Fruit fly (Drosophila melanogaster): ENCODE data around the gene Cda4.

Cda4 gene

dm6 chrX:22632604-22633003 lies at the start of gene Cda4:
Cda4 (minus strand) TSS chrX:22632710.
- TF ChIP-seq CG11617 (GFP tag; optimal IDR thresholded peaks at IDR 0.05) (no peak), pad (GFP tag; optimal IDR thresholded peaks at IDR 0.05) (no peak), CG5204 (GFP tag; optimal IDR thresholded peaks at IDR 0.05) (no peak), Mnt (GFP tag; optimal IDR thresholded peaks at IDR 0.05) (no peak), cnc (optimal IDR thresholded peaks at IDR 0.05) (no peak), CG7101 (tag; optimal IDR thresholded peaks at IDR 0.05) (no peak), CG14711 (tag; optimal IDR thresholded peaks at IDR 0.05) (no peak), CG7045 (GFP tag; optimal IDR thresholded peaks at IDR 0.05) (no peak), tj (GFP tag; optimal IDR thresholded peaks at IDR 0.05) (no peak), kay (GFP tag; ENCODE audit: borderline replicate concordance) (no peak), Crg-1 (GFP tag; optimal IDR thresholded peaks at IDR 0.05) (no peak), CG33017 (tag; optimal IDR thresholded peaks at IDR 0.05) (no peak), Clk (GFP tag; optimal IDR thresholded peaks at IDR 0.05) (no peak)

DNA sequence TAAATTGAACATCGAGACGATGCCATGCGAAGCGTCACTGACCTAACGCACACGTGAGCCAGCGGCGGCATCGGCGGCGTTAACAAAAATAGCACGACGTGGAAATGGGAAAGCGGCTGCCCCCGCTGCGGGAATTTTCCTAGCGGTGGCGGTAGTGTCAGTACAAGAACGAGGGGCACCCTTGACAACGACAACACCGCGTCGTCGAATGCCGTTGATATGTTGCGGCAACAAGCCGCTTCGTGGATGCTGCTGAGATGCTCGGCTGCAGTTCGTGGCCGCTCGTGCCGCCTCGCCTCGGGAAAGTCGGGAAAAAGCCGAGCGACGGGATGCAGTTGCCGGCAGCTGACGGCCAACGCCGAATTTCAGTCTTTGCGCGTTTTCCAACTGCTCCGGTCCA lies 24.4 kb upstream of the Cda4 start:
- TF ChIP-seq CG14711 (tag; optimal IDR thresholded peaks at IDR 0.05) (no peak), Clk (GFP tag; optimal IDR thresholded peaks at IDR 0.05) (no peak), ovo (GFP tag; optimal IDR thresholded peaks at IDR 0.05) (no peak), pad (GFP tag; optimal IDR thresholded peaks at IDR 0.05) (no peak), Mnt (GFP tag; optimal IDR thresholded peaks at IDR 0.05) (no peak), CG12768 (GFP tag; optimal IDR thresholded peaks at IDR 0.05) (no peak), kay (GFP tag; ENCODE audit: borderline replicate concordance) (no peak), cnc (optimal IDR thresholded peaks at IDR 0.05) (no peak), CG1620 (GFP tag; optimal IDR thresholded peaks at IDR 0.05) (no peak), Crg-1 (GFP tag; optimal IDR thresholded peaks at IDR 0.05) (no peak)

DNA sequence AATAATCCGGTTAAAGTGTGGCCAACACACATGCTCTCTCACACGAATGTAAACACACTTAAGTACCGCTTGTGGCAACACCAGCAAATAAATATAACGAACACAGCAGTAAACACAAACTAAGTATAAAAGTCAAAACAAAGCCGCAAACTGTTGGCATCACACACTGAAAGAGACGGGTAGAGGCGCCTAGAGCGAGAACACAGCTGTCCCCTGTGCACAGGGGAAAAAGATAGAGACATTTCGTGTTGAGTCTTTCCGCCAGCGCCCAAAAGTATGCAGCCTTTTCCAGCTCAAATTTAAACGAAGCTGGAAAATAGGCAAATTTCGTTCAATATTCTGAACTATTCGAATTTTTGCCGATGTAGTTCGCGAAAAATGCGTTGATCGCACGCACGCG lies 19.9 kb upstream of the Cda4 start:
- TF ChIP-seq Mnt (GFP tag; optimal IDR thresholded peaks at IDR 0.05) (no peak), ovo (GFP tag; optimal IDR thresholded peaks at IDR 0.05) (no peak), Crg-1 (GFP tag; optimal IDR thresholded peaks at IDR 0.05) (no peak), Hr96 (GFP tag; optimal IDR thresholded peaks at IDR 0.05) (no peak), CG11617 (GFP tag; optimal IDR thresholded peaks at IDR 0.05) (no peak), pad (GFP tag; optimal IDR thresholded peaks at IDR 0.05) (no peak), CG5204 (GFP tag; optimal IDR thresholded peaks at IDR 0.05) (no peak), Clk (GFP tag; optimal IDR thresholded peaks at IDR 0.05) (no peak), CG33017 (tag; optimal IDR thresholded peaks at IDR 0.05) (no peak), kay (GFP tag; ENCODE audit: borderline replicate concordance) (no peak), bab1 (GFP tag; optimal IDR thresholded peaks at IDR 0.05) (no peak), CG7101 (tag; optimal IDR thresholded peaks at IDR 0.05) (no peak), toe (GFP tag; optimal IDR thresholded peaks at IDR 0.05) (no peak), cic (GFP tag; optimal IDR thresholded peaks at IDR 0.05) (no peak), CG12768 (GFP tag; optimal IDR thresholded peaks at IDR 0.05) (no peak), CG14711 (tag; optimal IDR thresholded peaks at IDR 0.05) (no peak), tj (GFP tag; optimal IDR thresholded peaks at IDR 0.05) (no peak), CG7045 (GFP tag; optimal IDR thresholded peaks at IDR 0.05) (no peak), cnc (optimal IDR thresholded peaks at IDR 0.05) (no peak)

dm6 chrX:22636737-22637273 lies 4.3 kb upstream of the Cda4 start:
- TF ChIP-seq pad (GFP tag; optimal IDR thresholded peaks at IDR 0.05) = no peak
- TF ChIP-seq tj (GFP tag; optimal IDR thresholded peaks at IDR 0.05) = no peak
- no peak for TF ChIP-seq Hr96 (GFP tag; optimal IDR thresholded peaks at IDR 0.05)
- TF ChIP-seq kay (GFP tag; ENCODE audit: borderline replicate concordance) = no peak
- no peak for TF ChIP-seq CG5204 (GFP tag; optimal IDR thresholded peaks at IDR 0.05)
- no peak for TF ChIP-seq CG33017 (tag; optimal IDR thresholded peaks at IDR 0.05)
- TF ChIP-seq Crg-1 (GFP tag; optimal IDR thresholded peaks at IDR 0.05) = no peak
- TF ChIP-seq Mnt (GFP tag; optimal IDR thresholded peaks at IDR 0.05) = no peak
- no peak for TF ChIP-seq CG7045 (GFP tag; optimal IDR thresholded peaks at IDR 0.05)
- no peak for TF ChIP-seq CG12768 (GFP tag; optimal IDR thresholded peaks at IDR 0.05)
- TF ChIP-seq cnc (optimal IDR thresholded peaks at IDR 0.05) = no peak
- no peak for TF ChIP-seq cic (GFP tag; optimal IDR thresholded peaks at IDR 0.05)
- TF ChIP-seq ovo (GFP tag; optimal IDR thresholded peaks at IDR 0.05) = no peak
- no peak for TF ChIP-seq CG7101 (tag; optimal IDR thresholded peaks at IDR 0.05)
- no peak for TF ChIP-seq CG1620 (GFP tag; optimal IDR thresholded peaks at IDR 0.05)
- no peak for TF ChIP-seq CG14711 (tag; optimal IDR thresholded peaks at IDR 0.05)
- no peak for TF ChIP-seq toe (GFP tag; optimal IDR thresholded peaks at IDR 0.05)
- TF ChIP-seq bab1 (GFP tag; optimal IDR thresholded peaks at IDR 0.05) = no peak

- TF ChIP-seq cnc (optimal IDR thresholded peaks at IDR 0.05) (no peak), Crg-1 (GFP tag; optimal IDR thresholded peaks at IDR 0.05) (no peak), toe (GFP tag; optimal IDR thresholded peaks at IDR 0.05) (no peak), pad (GFP tag; optimal IDR thresholded peaks at IDR 0.05) (no peak), CG11617 (GFP tag; optimal IDR thresholded peaks at IDR 0.05) (no peak), CG12768 (GFP tag; optimal IDR thresholded peaks at IDR 0.05) (no peak), Hr96 (GFP tag; optimal IDR thresholded peaks at IDR 0.05) (no peak), CG14711 (tag; optimal IDR thresholded peaks at IDR 0.05) (no peak), CG33017 (tag; optimal IDR thresholded peaks at IDR 0.05) (no peak), CG7101 (tag; optimal IDR thresholded peaks at IDR 0.05) (no peak), ovo (GFP tag; optimal IDR thresholded peaks at IDR 0.05) (no peak), tj (GFP tag; optimal IDR thresholded peaks at IDR 0.05) (no peak), cic (GFP tag; optimal IDR thresholded peaks at IDR 0.05) (no peak), kay (GFP tag; ENCODE audit: borderline replicate concordance) (no peak), Mnt (GFP tag; optimal IDR thresholded peaks at IDR 0.05) (no peak)
Observed at dm6 chrX:22633806-22634434, 1.4 kb upstream of the Cda4 start.

- TF ChIP-seq CG5204 (GFP tag; optimal IDR thresholded peaks at IDR 0.05) (no peak), Crg-1 (GFP tag; optimal IDR thresholded peaks at IDR 0.05) (no peak), cic (GFP tag; optimal IDR thresholded peaks at IDR 0.05) (no peak), CG11617 (GFP tag; optimal IDR thresholded peaks at IDR 0.05) (no peak), CG33017 (tag; optimal IDR thresholded peaks at IDR 0.05) (no peak), kay (GFP tag; ENCODE audit: borderline replicate concordance) (no peak), toe (GFP tag; optimal IDR thresholded peaks at IDR 0.05) (no peak), Mnt (GFP tag; optimal IDR thresholded peaks at IDR 0.05) (no peak), Hr96 (GFP tag; optimal IDR thresholded peaks at IDR 0.05) (no peak), CG7101 (tag; optimal IDR thresholded peaks at IDR 0.05) (no peak), ovo (GFP tag; optimal IDR thresholded peaks at IDR 0.05) (no peak), cnc (optimal IDR thresholded peaks at IDR 0.05) (no peak), pad (GFP tag; optimal IDR thresholded peaks at IDR 0.05) (no peak), tj (GFP tag; optimal IDR thresholded peaks at IDR 0.05) (no peak), CG14711 (tag; optimal IDR thresholded peaks at IDR 0.05) (no peak), Clk (GFP tag; optimal IDR thresholded peaks at IDR 0.05) (no peak), bab1 (GFP tag; optimal IDR thresholded peaks at IDR 0.05) (no peak)
Observed at dm6 chrX:22631683-22632082, 827 bp downstream of the Cda4 start.

Data from whole organism, adult.